Fruit fly (Drosophila melanogaster) whole organism, pupa: ENCODE results near the gene sgg.

ENCODE experiments used
- CG12605 ChIP-seq: fragments of 200-800 bp; sonication (Bioruptor generic); IDR thresholded peaks from 2 replicates; pipeline ENCODE4 v1.3.6; 2022; ENCODE audit warnings: missing biosample characterization, missing genetic modification characterization
- CG13204 ChIP-seq: fragments of 200-800 bp; sonication (Bioruptor generic); optimal IDR thresholded peaks from 2 replicates; lab custom pipeline; 2018; ENCODE audit warnings: missing biosample characterization, mild to moderate bottlenecking, missing genetic modification characterization, moderate library complexity
- CG17806 ChIP-seq: fragments of 200-800 bp; sonication (Bioruptor generic); optimal IDR thresholded peaks from 2 replicates; lab custom pipeline; 2018; ENCODE audit warnings: missing biosample characterization, mild to moderate bottlenecking, missing genetic modification characterization, moderate library complexity
- CG32121 ChIP-seq: fragments of 200-800 bp; sonication (Bioruptor generic); IDR thresholded peaks from 2 replicates; pipeline ENCODE4 v1.3.6; 2022; ENCODE audit warnings: missing biosample characterization, missing genetic modification characterization
- EcR ChIP-seq: fragments of 200-800 bp; sonication (Bioruptor generic); optimal IDR thresholded peaks from 3 replicates; lab custom pipeline; 2019; ENCODE audit warnings: missing biosample characterization, missing genetic modification characterization, mild to moderate bottlenecking, moderate library complexity, missing genetic modification reagents
- Ets98B ChIP-seq: fragments of 200-800 bp; sonication (Bioruptor generic); IDR thresholded peaks from 2 replicates; pipeline ENCODE4 v1.3.6; 2022; ENCODE audit warnings: missing biosample characterization, missing genetic modification characterization
- Snoo ChIP-seq: fragments of 200-800 bp; sonication (Bioruptor generic); optimal IDR thresholded peaks from 3 replicates; lab custom pipeline; 2017; ENCODE audit warnings: missing biosample characterization, mild to moderate bottlenecking, missing genetic modification characterization, inconsistent platforms
- fd96Ca ChIP-seq: fragments of 200-800 bp; sonication (Bioruptor generic); IDR thresholded peaks from 3 replicates; pipeline ENCODE4 v1.3.6; 2022; ENCODE audit warnings: missing biosample characterization, missing genetic modification characterization
- gl ChIP-seq: fragments of 200-800 bp; sonication (Bioruptor generic); optimal IDR thresholded peaks from 2 replicates; lab custom pipeline; 2018; ENCODE audit warnings: missing biosample characterization, mild to moderate bottlenecking, missing genetic modification characterization

- no peak for TF ChIP-seq EcR
- peak; percentile 98 for TF ChIP-seq fd96Ca (GFP tag; lab: Robert Waterston, UW)
- TF ChIP-seq CG13204: no peak
- peak; percentile 71 for TF ChIP-seq CG17806 (tag; lab: Kevin White, UChicago)
- TF ChIP-seq Snoo (tag; lab: Kevin White, UChicago): peak; percentile 91
- peak; percentile 97 for TF ChIP-seq Ets98B
- peak; percentile 96 for TF ChIP-seq CG32121 (GFP tag; lab: Robert Waterston, UW)
- peak; percentile 32 for TF ChIP-seq gl
- peak; percentile 90 for TF ChIP-seq CG12605
These were observed 44.2 kb upstream of the sgg start for dm6 chrX:2589446-2590038.
